Worm (Caenorhabditis elegans): ENCODE data around the gene F20D12.12.

The F20D12.12 gene

ce11 chrIV:7902221-7902904, 44.9 kb upstream of the F20D12.12 start, which contains the start of gene arp-11 (continued):
- TF ChIP-seq egl-27 (tag; optimal IDR thresholded peaks at IDR 0.05) = peak; percentile 52
- no peak for TF ChIP-seq nhr-12 (tag; optimal IDR thresholded peaks at IDR 0.05)
- peak; percentile 69 for TF ChIP-seq F13H6.1 (tag; optimal IDR thresholded peaks at IDR 0.05)
- no peak for TF ChIP-seq ama-1 (optimal IDR thresholded peaks at IDR 0.05)
- TF ChIP-seq ztf-4 (tag; optimal IDR thresholded peaks at IDR 0.05) = peak; percentile 60
- no peak for TF ChIP-seq aly-2 (tag; optimal IDR thresholded peaks at IDR 0.05)
- peak; percentile 50 for TF ChIP-seq fos-1 (tag; optimal IDR thresholded peaks at IDR 0.05)
- TF ChIP-seq elt-1 (tag; optimal IDR thresholded peaks at IDR 0.05) = no peak
- TF ChIP-seq unc-55 (GFP tag; optimal IDR thresholded peaks at IDR 0.05) = peak; percentile 92
- peak; percentile 88 for TF ChIP-seq C34F6.9 (tag; optimal IDR thresholded peaks at IDR 0.05)
- peak; percentile 90 to 98 for TF ChIP-seq lsy-2 (tag; optimal IDR thresholded peaks at IDR 0.05)
- no peak for TF ChIP-seq nhr-10 (tag; optimal IDR thresholded peaks at IDR 0.05)
- TF ChIP-seq gmeb-1 (tag; optimal IDR thresholded peaks at IDR 0.05) = peak; percentile 74
- no peak for TF ChIP-seq dmd-4 (tag; optimal IDR thresholded peaks at IDR 0.05)
- TF ChIP-seq lin-11 (tag; optimal IDR thresholded peaks at IDR 0.05) = peak; percentile 51
- peak; percentile 43 for TF ChIP-seq nhr-21 (tag; optimal IDR thresholded peaks at IDR 0.05)
- no peak for TF ChIP-seq mbf-1 (tag; optimal IDR thresholded peaks at IDR 0.05)
- TF ChIP-seq lin-39 (tag; optimal IDR thresholded peaks at IDR 0.05) = no peak
- no peak for TF ChIP-seq ceh-82 (tag; optimal IDR thresholded peaks at IDR 0.05)
- TF ChIP-seq skn-1 (tag; optimal IDR thresholded peaks at IDR 0.05) = no peak
- TF ChIP-seq ZK546.5 (tag; optimal IDR thresholded peaks at IDR 0.05) = no peak
- no peak for TF ChIP-seq Y55F3AM.14 (GFP tag; optimal IDR thresholded peaks at IDR 0.05)

DNA sequence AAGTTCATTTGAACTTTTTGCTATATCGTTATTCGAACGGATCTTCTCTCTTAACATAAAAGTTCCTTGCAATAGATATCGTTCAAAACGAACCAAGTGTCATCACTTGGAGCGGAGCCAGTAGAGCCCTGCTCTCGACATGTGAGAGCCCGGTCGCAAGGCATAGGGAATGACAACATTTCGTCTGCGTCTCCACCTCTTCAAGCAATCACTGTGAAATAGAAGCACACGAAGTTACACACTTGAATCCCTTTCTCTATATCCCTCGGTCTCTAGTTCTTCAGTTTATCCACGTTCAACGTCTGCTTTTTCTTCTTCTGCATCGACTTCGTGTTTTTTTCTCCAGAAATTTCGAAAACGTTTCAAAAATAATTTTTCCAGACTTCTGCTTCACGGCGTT, 43.9 kb upstream of the F20D12.12 start, which contains the start of gene C49H3.6:
Gene C49H3.6 (plus strand): TSS at position 380 of the 400 bp plus-strand sequence.
- TF ChIP-seq unc-55 (GFP tag; optimal IDR thresholded peaks at IDR 0.05) (peak; percentile 52), sem-4 (tag; optimal IDR thresholded peaks at IDR 0.05) (peak; percentile 64), sma-9 (GFP tag; optimal IDR thresholded peaks at IDR 0.05) (peak; percentile 29), sma-9 (tag; optimal IDR thresholded peaks at IDR 0.05) (no peak), lsy-2 (tag; optimal IDR thresholded peaks at IDR 0.05) (peak; percentile 6 to 69), blmp-1 (tag; optimal IDR thresholded peaks at IDR 0.05; ENCODE audit: insufficient read depth) (no peak), ama-1 (optimal IDR thresholded peaks at IDR 0.05) (no peak), F13H6.1 (tag; optimal IDR thresholded peaks at IDR 0.05) (peak; percentile 30), C34F6.9 (tag; optimal IDR thresholded peaks at IDR 0.05) (peak; percentile 77), lin-11 (tag; optimal IDR thresholded peaks at IDR 0.05) (peak; percentile 1), nhr-129 (tag; optimal IDR thresholded peaks at IDR 0.05) (peak; percentile 74), R02D3.7 (tag; optimal IDR thresholded peaks at IDR 0.05) (no peak), unc-62 (GFP tag; optimal IDR thresholded peaks at IDR 0.05) (no peak), peb-1 (tag; optimal IDR thresholded peaks at IDR 0.05) (no peak), nhr-10 (tag; optimal IDR thresholded peaks at IDR 0.05) (no peak), gmeb-1 (tag; optimal IDR thresholded peaks at IDR 0.05) (no peak), alr-1 (tag; optimal IDR thresholded peaks at IDR 0.05) (no peak)

ce11 chrIV:7906643-7907042, 40.6 kb upstream of the F20D12.12 start:
- no peak for TF ChIP-seq nhr-6 (tag; optimal IDR thresholded peaks at IDR 0.05)
- no peak for TF ChIP-seq ztf-4 (tag; optimal IDR thresholded peaks at IDR 0.05)

- no peak for TF ChIP-seq nhr-237 (tag; optimal IDR thresholded peaks at IDR 0.05)
- TF ChIP-seq nhr-77 (tag; optimal IDR thresholded peaks at IDR 0.05) = no peak
- TF ChIP-seq lin-13 (GFP tag; optimal IDR thresholded peaks at IDR 0.05) = no peak
- TF ChIP-seq elt-3 (tag; optimal IDR thresholded peaks at IDR 0.05) = no peak
- no peak for TF ChIP-seq sma-3 (GFP tag; optimal IDR thresholded peaks at IDR 0.05)
- no peak for TF ChIP-seq ztf-4 (tag; optimal IDR thresholded peaks at IDR 0.05)
- TF ChIP-seq lsy-2 (tag; optimal IDR thresholded peaks at IDR 0.05) = peak in 1 of 2 experiments; percentile 57
- TF ChIP-seq alr-1 (tag; optimal IDR thresholded peaks at IDR 0.05) = no peak
- TF ChIP-seq C34F6.9 (tag; optimal IDR thresholded peaks at IDR 0.05) = peak; percentile 42
- TF ChIP-seq nhr-11 (tag; optimal IDR thresholded peaks at IDR 0.05) = no peak
- TF ChIP-seq egl-27 (tag; optimal IDR thresholded peaks at IDR 0.05) = no peak
- no peak for TF ChIP-seq lin-39 (tag; optimal IDR thresholded peaks at IDR 0.05)
- no peak for TF ChIP-seq ZK546.5 (tag; optimal IDR thresholded peaks at IDR 0.05)
- no peak for TF ChIP-seq nhr-129 (tag; optimal IDR thresholded peaks at IDR 0.05)
- TF ChIP-seq zag-1 (tag; optimal IDR thresholded peaks at IDR 0.05) = no peak
- TF ChIP-seq unc-55 (GFP tag; optimal IDR thresholded peaks at IDR 0.05) = peak; percentile 31
- TF ChIP-seq crh-2 (tag; optimal IDR thresholded peaks at IDR 0.05) = no peak
- TF ChIP-seq snpc-4 (tag; optimal IDR thresholded peaks at IDR 0.05) = no peak
- peak; percentile 34 for TF ChIP-seq ama-1 (optimal IDR thresholded peaks at IDR 0.05)
- no peak for TF ChIP-seq ceh-16 (tag; optimal IDR thresholded peaks at IDR 0.05)
- no peak for TF ChIP-seq ztf-1 (GFP tag; conservative IDR thresholded peaks at IDR 0.05)
- TF ChIP-seq peb-1 (tag; optimal IDR thresholded peaks at IDR 0.05) = no peak
- no peak for TF ChIP-seq gmeb-1 (tag; optimal IDR thresholded peaks at IDR 0.05)
Observed at ce11 chrIV:7909455-7910141, 37.6 kb upstream of the F20D12.12 start.
